Worm (Caenorhabditis elegans): Measurements from ENCODE around the gene irld-26.

- no peak for TF ChIP-seq W03F9.2 (tag; optimal IDR thresholded peaks at IDR 0.05)
- no peak for TF ChIP-seq him-1 (tag; optimal IDR thresholded peaks at IDR 0.05)
Observed at ce11 chrV:16210257-16211002, 5.4 kb downstream of the irld-26 start, which contains the start of gene F11A5.16.
